Fruit fly (Drosophila melanogaster): ENCODE measurements around the gene Sfp24Ba.
A peak's percentile ranks its signal among the peaks of the same experiment; 100 is the strongest.

Gene Sfp24Ba

DNA sequence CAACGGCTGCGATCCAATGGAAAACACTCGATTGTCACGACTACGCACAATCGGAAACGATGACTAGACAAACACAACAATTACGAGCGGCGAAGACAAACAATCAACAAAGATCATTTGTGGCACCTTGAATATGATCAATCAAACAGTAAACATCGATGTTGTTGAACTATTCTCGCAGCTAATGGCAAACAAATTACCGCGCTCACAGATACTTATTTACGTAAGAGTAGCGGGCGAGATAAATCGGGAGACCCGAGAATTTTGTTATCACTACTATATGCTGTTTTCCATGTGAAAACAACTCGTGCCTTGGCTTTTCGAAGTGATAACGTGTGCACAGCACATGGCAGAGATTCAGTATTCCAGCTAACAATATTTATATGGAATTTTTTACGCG lies 39.5 kb downstream of the Sfp24Ba start (continued):
- TF ChIP-seq CrebB (tag; optimal IDR thresholded peaks at IDR 0.05), result peak; percentile 97
- no peak for TF ChIP-seq lbe (GFP tag; optimal IDR thresholded peaks at IDR 0.05)
- TF ChIP-seq CG8359 (GFP tag; optimal IDR thresholded peaks at IDR 0.05; ENCODE audit: borderline replicate concordance), result peak; percentile 81
- peak; percentile 29 for TF ChIP-seq phol (tag; optimal IDR thresholded peaks at IDR 0.05)
- no peak for TF ChIP-seq wor (GFP tag; IDR thresholded peaks at IDR 0.05)
- TF ChIP-seq HLH3B (GFP tag; IDR thresholded peaks at IDR 0.05), result peak; percentile 38; the same call in 1 of the 2 replicates
- peak; percentile 11 for TF ChIP-seq Dad (GFP tag; optimal IDR thresholded peaks at IDR 0.05)
- TF ChIP-seq CG8281 (tag; optimal IDR thresholded peaks at IDR 0.05), result peak; percentile 75
- TF ChIP-seq lola (GFP tag; optimal IDR thresholded peaks at IDR 0.05), result peak in 1 of 3 experiments; percentile 88
- peak; percentile 76 for TF ChIP-seq CG10274 (GFP tag; optimal IDR thresholded peaks at IDR 0.05)
- peak; percentile 67 for TF ChIP-seq ash1 (GFP tag; optimal IDR thresholded peaks at IDR 0.05)
- peak; percentile 87 for TF ChIP-seq CG6254 (GFP tag; optimal IDR thresholded peaks at IDR 0.05)
- peak; percentile 86; the same call in 2 of the 3 replicates for TF ChIP-seq so (GFP tag; IDR thresholded peaks at IDR 0.05)
- TF ChIP-seq peb (GFP tag; IDR thresholded peaks at IDR 0.05), result peak; percentile 59
- no peak for TF ChIP-seq Ravus (GFP tag; IDR thresholded peaks at IDR 0.05)
- peak; percentile 41; the same call in 1 of the 2 replicates for TF ChIP-seq CG14441 (GFP tag; IDR thresholded peaks at IDR 0.05)
- no peak for TF ChIP-seq fd3F (GFP tag; optimal IDR thresholded peaks at IDR 0.05)
- peak; percentile 54 for TF ChIP-seq bcd (GFP tag; optimal IDR thresholded peaks at IDR 0.05)
- peak; percentile 87 for TF ChIP-seq trh (GFP tag; optimal IDR thresholded peaks at IDR 0.05)
- peak; percentile 13 for TF ChIP-seq vfl (GFP tag; optimal IDR thresholded peaks at IDR 0.05)
- no peak for TF ChIP-seq CG4617 (GFP tag; optimal IDR thresholded peaks at IDR 0.05; ENCODE audit: borderline replicate concordance)
- TF ChIP-seq Spps (tag; optimal IDR thresholded peaks at IDR 0.05), result peak; percentile 81
- TF ChIP-seq zen (tag; optimal IDR thresholded peaks at IDR 0.05), result peak; percentile 89
- TF ChIP-seq CG32767 (GFP tag; IDR thresholded peaks at IDR 0.05), result 0 out of 2 replicates have a peak, but pooled peaks have one; percentile 21
- peak; percentile 49; the same call in 1 of the 3 replicates for TF ChIP-seq C15 (GFP tag; IDR thresholded peaks at IDR 0.05)
- TF ChIP-seq BtbVII (GFP tag; optimal IDR thresholded peaks at IDR 0.05), result peak; percentile 91
- TF ChIP-seq zfh1 (GFP tag; IDR thresholded peaks at IDR 0.05), result peak; percentile 88
- TF ChIP-seq lab (GFP tag; optimal IDR thresholded peaks at IDR 0.05), result peak; percentile 93
- peak; percentile 34 for TF ChIP-seq CG17802 (tag; optimal IDR thresholded peaks at IDR 0.05)
- no peak for TF ChIP-seq lov (optimal IDR thresholded peaks at IDR 0.05)
- TF ChIP-seq lov (GFP tag; IDR thresholded peaks at IDR 0.05), result peak; percentile 75; the same call in 2 of the 3 replicates
- peak; percentile 67; the same call in 2 of the 3 replicates for TF ChIP-seq CG3726 (GFP tag; IDR thresholded peaks at IDR 0.05)
- no peak for TF ChIP-seq Aef1 (GFP tag; IDR thresholded peaks at IDR 0.05)
- peak; percentile 54 for TF ChIP-seq lilli (GFP tag; optimal IDR thresholded peaks at IDR 0.05)
- TF ChIP-seq CG15696 (tag; optimal IDR thresholded peaks at IDR 0.05), result peak; percentile 98
- peak; percentile 91 for TF ChIP-seq NC2β (GFP tag; optimal IDR thresholded peaks at IDR 0.05)
- TF ChIP-seq Awh (GFP tag; IDR thresholded peaks at IDR 0.05), result peak; percentile 83
- peak; percentile 33 for TF ChIP-seq tin (GFP tag; optimal IDR thresholded peaks at IDR 0.05)
- TF ChIP-seq CG3163 (GFP tag; optimal IDR thresholded peaks at IDR 0.05), result peak; percentile 55
- TF ChIP-seq twi (tag; optimal IDR thresholded peaks at IDR 0.05), result peak; percentile 69
- no peak; the same call in 2 of the 3 replicates for TF ChIP-seq B-H1 (GFP tag; IDR thresholded peaks at IDR 0.05)
- no peak for TF ChIP-seq CG3838 (GFP tag; optimal IDR thresholded peaks at IDR 0.05)
- peak; percentile 90 for TF ChIP-seq Fer1 (GFP tag; optimal IDR thresholded peaks at IDR 0.05)
- peak; percentile 16 to 89 for TF ChIP-seq Hr51 (GFP tag; optimal IDR thresholded peaks at IDR 0.05)
- TF ChIP-seq E2f1 (GFP tag; IDR thresholded peaks at IDR 0.05), result peak; percentile 51; the same call in 1 of the 2 replicates
- TF ChIP-seq Ptx1 (GFP tag; IDR thresholded peaks at IDR 0.05), result 0 out of 2 replicates have a peak, but pooled peaks have one; percentile 18
- TF ChIP-seq CG13775 (GFP tag; optimal IDR thresholded peaks at IDR 0.05), result peak; percentile 3
- peak; percentile 61 for TF ChIP-seq CG12236 (GFP tag; optimal IDR thresholded peaks at IDR 0.05)
- TF ChIP-seq CG8290 (GFP tag; optimal IDR thresholded peaks at IDR 0.05), result peak; percentile 95
- peak in 1 of 2 experiments; percentile 36 for TF ChIP-seq CG8290 (tag; optimal IDR thresholded peaks at IDR 0.05)
- peak; percentile 81 for TF ChIP-seq Side (GFP tag; optimal IDR thresholded peaks at IDR 0.05)
